Worm (Caenorhabditis elegans) whole organism, L1 larva: Measurements from ENCODE around the gene srw-144.

Experiments
- aha-1 ChIP-seq: fragments of 150-350 bp; optimal IDR thresholded peaks from 2 replicates; lab custom pipeline; 2014; ENCODE audit warnings: missing biosample characterization, missing genetic modification characterization
- blmp-1 ChIP-seq: fragments of 150-350 bp; optimal IDR thresholded peaks from 2 replicates; lab custom pipeline; 2014; ENCODE audit warnings: missing biosample characterization, missing genetic modification characterization
- ceh-8 ChIP-seq: fragments of 200-800 bp; sonication (Bioruptor generic); optimal IDR thresholded peaks from 2 replicates; lab custom pipeline; 2018; ENCODE audit warnings: mild to moderate bottlenecking, missing genetic modification characterization, moderate library complexity, missing compliant biosample characterization
- ceh-88 ChIP-seq: fragments of 200-800 bp; sonication (Bioruptor generic); IDR thresholded peaks from 2 replicates; pipeline ENCODE4 v1.3.6; 2022; ENCODE audit warnings: missing genetic modification characterization, missing compliant biosample characterization
- ceh-90 ChIP-seq: sonication (generic microtip); optimal IDR thresholded peaks from 2 replicates; lab custom pipeline; 2016; ENCODE audit warnings: missing genetic modification characterization, missing compliant biosample characterization
- dsc-1 ChIP-seq: sonication (generic microtip); optimal IDR thresholded peaks from 2 replicates; lab custom pipeline; 2016; ENCODE audit warnings: mild to moderate bottlenecking, missing genetic modification characterization, missing compliant biosample characterization
- elt-3 ChIP-seq, 6 experiments: fragments of 150-350 bp in 1 of 6; sonication (generic microtip); optimal IDR thresholded peaks; 2 replicates each; lab custom pipeline; 2017 to 2018; ENCODE audit warnings: missing biosample characterization in 6 of 6, missing genetic modification characterization in 6 of 6, inconsistent platforms in 1 of 6
- fkh-10 ChIP-seq: sonication (generic microtip); optimal IDR thresholded peaks from 2 replicates; lab custom pipeline; 2017; ENCODE audit warnings: missing biosample characterization, missing genetic modification reagents, missing genetic modification characterization
- fos-1 ChIP-seq: fragments of 150-350 bp; optimal IDR thresholded peaks from 2 replicates; lab custom pipeline; 2014; ENCODE audit warnings: missing biosample characterization, missing genetic modification characterization
- grh-1 ChIP-seq: fragments of 200-800 bp; sonication (Bioruptor generic); IDR thresholded peaks from 2 replicates; pipeline ENCODE4 v1.3.6; 2022; ENCODE audit warnings: missing genetic modification reagents, missing genetic modification characterization, missing compliant biosample characterization
- hlh-4 ChIP-seq: sonication (generic microtip); optimal IDR thresholded peaks from 2 replicates; lab custom pipeline; 2016; ENCODE audit warnings: mild to moderate bottlenecking, missing genetic modification characterization, missing compliant biosample characterization
- irx-1 ChIP-seq: sonication (generic microtip); optimal IDR thresholded peaks from 2 replicates; lab custom pipeline; 2016; ENCODE audit warnings: missing genetic modification characterization, missing compliant biosample characterization
- jun-1 ChIP-seq: fragments of 150-350 bp; optimal IDR thresholded peaks from 2 replicates; lab custom pipeline; 2014; ENCODE audit warnings: missing biosample characterization, missing genetic modification reagents, missing genetic modification characterization
- lin-14 ChIP-seq: fragments of 200-800 bp; sonication (Bioruptor generic); optimal IDR thresholded peaks from 2 replicates; lab custom pipeline; 2018; ENCODE audit warnings: mild to moderate bottlenecking, missing genetic modification characterization, moderate library complexity, missing compliant biosample characterization
- lin-15B ChIP-seq: fragments of 150-350 bp; sonication (generic microtip); optimal IDR thresholded peaks from 3 replicates; lab custom pipeline; 2014; ENCODE audit warnings: missing biosample characterization, missing genetic modification characterization
- lsy-2 ChIP-seq, 2 experiments: fragments of 150-350 bp; optimal IDR thresholded peaks; 2 replicates each; lab custom pipeline; 2014; ENCODE audit warnings: missing biosample characterization in 2 of 2, missing genetic modification characterization in 2 of 2
- mab-9 ChIP-seq: fragments of 200-800 bp; sonication (Bioruptor generic); IDR thresholded peaks from 2 replicates; pipeline ENCODE4 v1.3.6; 2022; ENCODE audit warnings: missing genetic modification reagents, missing genetic modification characterization, missing compliant biosample characterization
- nhr-11 ChIP-seq: fragments of 150-350 bp; optimal IDR thresholded peaks from 2 replicates; lab custom pipeline; 2014; ENCODE audit warnings: missing biosample characterization, missing genetic modification characterization
- nhr-20 ChIP-seq: sonication (generic microtip); optimal IDR thresholded peaks from 2 replicates; lab custom pipeline; 2016; ENCODE audit warnings: mild to moderate bottlenecking, missing genetic modification characterization, missing compliant biosample characterization
- nhr-47 ChIP-seq: sonication (generic microtip); optimal IDR thresholded peaks from 2 replicates; lab custom pipeline; 2016; ENCODE audit warnings: mild to moderate bottlenecking, missing genetic modification characterization, moderate library complexity, missing compliant biosample characterization
- nhr-84 ChIP-seq: sonication (generic microtip); optimal IDR thresholded peaks from 2 replicates; lab custom pipeline; 2017; ENCODE audit warnings: missing biosample characterization, missing genetic modification characterization
- nhr-85 ChIP-seq: sonication (generic microtip); peaks from one replicate; lab custom pipeline; 2016; ENCODE audit warnings: missing genetic modification characterization, inconsistent platforms, missing compliant biosample characterization
- rnt-1 ChIP-seq: sonication (generic microtip); optimal IDR thresholded peaks from 2 replicates; lab custom pipeline; 2016; ENCODE audit warnings: mild to moderate bottlenecking, missing genetic modification characterization, moderate library complexity, missing compliant biosample characterization
- snpc-4 ChIP-seq: fragments of 150-350 bp; optimal IDR thresholded peaks from 2 replicates; lab custom pipeline; 2014; ENCODE audit warnings: missing biosample characterization, missing genetic modification characterization
- snu-23 ChIP-seq: sonication (generic microtip); optimal IDR thresholded peaks from 2 replicates; lab custom pipeline; 2016; ENCODE audit warnings: missing genetic modification characterization, missing compliant biosample characterization
- tbx-2 ChIP-seq: sonication (generic microtip); optimal IDR thresholded peaks from 2 replicates; lab custom pipeline; 2016; ENCODE audit warnings: missing genetic modification characterization, missing compliant biosample characterization
- tlp-1 ChIP-seq: fragments of 150-350 bp; optimal IDR thresholded peaks from 2 replicates; lab custom pipeline; 2014; ENCODE audit warnings: missing biosample characterization, missing genetic modification characterization
- unc-30 ChIP-seq: sonication (generic microtip); optimal IDR thresholded peaks from 2 replicates; lab custom pipeline; 2017; ENCODE audit warnings: missing biosample characterization, missing genetic modification characterization
- unc-62 ChIP-seq: fragments of 150-350 bp; optimal IDR thresholded peaks from 2 replicates; lab custom pipeline; 2014; ENCODE audit warnings: missing biosample characterization, missing genetic modification reagents, missing genetic modification characterization
- xbp-1 ChIP-seq: sonication (generic microtip); optimal IDR thresholded peaks from 2 replicates; lab custom pipeline; 2016; ENCODE audit warnings: missing genetic modification characterization, missing compliant biosample characterization
- ztf-11 ChIP-seq, 2 experiments: sonication (generic microtip); optimal IDR thresholded peaks; 2 replicates each; lab custom pipeline; 2016 to 2017; ENCODE audit warnings: missing genetic modification characterization in 2 of 2, missing biosample characterization in 1 of 2, missing compliant biosample characterization in 1 of 2

The srw-144 gene

ce11 chrV:2920125-2920524 lies 40.7 kb downstream of the srw-144 start:
- TF ChIP-seq aha-1 (tag; lab: Kevin White, UChicago) (no peak), snpc-4 (peak; percentile 44)

- no peak for TF ChIP-seq elt-3 (tag; optimal IDR thresholded peaks at IDR 0.05; lab: Kevin White, UChicago)
- TF ChIP-seq dsc-1 = no peak
- TF ChIP-seq tbx-2 (tag; lab: Kevin White, UChicago) = no peak
- TF ChIP-seq lin-14 (GFP tag; lab: Kevin White, UChicago) = no peak
- TF ChIP-seq ceh-90 = no peak
- no peak for TF ChIP-seq snu-23 (GFP tag; lab: Kevin White, UChicago)
- TF ChIP-seq xbp-1 (tag; lab: Kevin White, UChicago) = no peak
- TF ChIP-seq rnt-1 (tag; lab: Kevin White, UChicago) = no peak
- TF ChIP-seq nhr-47 = no peak
- TF ChIP-seq nhr-84 (tag; lab: Kevin White, UChicago) = no peak
- no peak for TF ChIP-seq blmp-1 (tag; lab: Kevin White, UChicago)
- no peak for TF ChIP-seq mab-9 (GFP tag; lab: Robert Waterston, UW)
- TF ChIP-seq jun-1 = no peak
- no peak for TF ChIP-seq ceh-8 (GFP tag; lab: Kevin White, UChicago)
- no peak for TF ChIP-seq hlh-4 (tag; lab: Kevin White, UChicago)
- TF ChIP-seq fos-1 (tag; lab: Kevin White, UChicago) = no peak
- no peak for TF ChIP-seq aha-1 (tag; lab: Kevin White, UChicago)
- no peak for TF ChIP-seq irx-1 (tag; lab: Kevin White, UChicago)
Observed at ce11 chrV:2913948-2914347, 46.8 kb downstream of the srw-144 start, which contains the start of gene srh-146. TSS of gene srh-146 (plus strand) at chrV:2914248.

DNA sequence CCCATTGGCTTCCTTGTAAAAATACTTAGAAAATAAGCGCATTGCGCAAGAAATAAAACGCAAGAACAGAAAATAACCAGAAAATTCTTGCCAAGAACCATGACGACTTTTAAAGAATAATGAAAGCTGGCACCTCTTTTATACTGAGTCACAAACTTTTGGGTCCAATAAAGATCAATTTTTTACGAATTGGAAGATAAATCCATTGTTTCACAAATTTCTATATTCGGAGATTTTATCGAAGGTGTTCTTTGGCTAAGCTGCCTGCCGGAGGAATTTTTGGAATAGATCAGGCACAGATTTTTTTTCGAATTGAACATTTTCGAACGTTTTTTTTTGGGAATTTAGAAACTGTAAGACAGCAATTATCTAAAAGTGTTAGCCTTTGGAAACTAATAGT lies 47.9 kb downstream of the srw-144 start, which contains the start of gene C31B8.9:
Gene C31B8.9, minus strand, starts transcription at position 101 of the 400 bp plus-strand sequence.
- TF ChIP-seq unc-30 (tag; lab: Kevin White, UChicago) (no peak), fkh-10 (GFP tag; lab: Kevin White, UChicago) (no peak), tlp-1 (tag; lab: Kevin White, UChicago) (no peak), nhr-20 (tag; lab: Kevin White, UChicago) (no peak), lin-15B (tag; lab: Kevin White, UChicago) (no peak), ztf-11 (tag; optimal IDR thresholded peaks at IDR 0.05; lab: Kevin White, UChicago) (no peak), grh-1 (GFP tag; lab: Robert Waterston, UW) (no peak), nhr-11 (no peak)
- TF ChIP-seq, all 84 proteins: peak for 0

DNA sequence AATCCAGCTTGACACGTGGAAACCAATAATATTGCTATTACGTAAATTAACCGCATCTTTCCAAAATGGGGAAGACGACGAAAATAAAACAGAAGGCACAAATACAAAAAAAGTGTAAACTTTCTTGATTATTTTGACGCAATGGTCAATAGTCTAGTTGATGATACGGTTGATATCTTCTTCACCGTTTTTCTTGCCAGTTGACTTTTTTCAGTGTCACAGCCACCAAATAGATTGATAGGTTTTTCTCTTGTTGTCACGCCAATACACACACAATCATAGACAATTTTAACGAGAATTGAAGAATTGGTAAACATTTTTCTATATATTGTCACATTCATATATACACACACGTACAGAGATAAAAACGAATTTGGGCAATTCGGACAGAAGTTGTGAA lies 51.3 kb downstream of the srw-144 start, which contains the start of gene zmp-3:
Gene zmp-3, minus strand, starts transcription at position 101 of the 400 bp plus-strand sequence.
- TF ChIP-seq mab-9 (GFP tag; lab: Robert Waterston, UW) (no peak), lsy-2 (tag; optimal IDR thresholded peaks at IDR 0.05; lab: Kevin White, UChicago) (no peak), fos-1 (tag; lab: Kevin White, UChicago) (no peak), nhr-85 (peak; percentile 60), dsc-1 (no peak), unc-62 (GFP tag; lab: Kevin White, UChicago) (no peak), ztf-11 (tag; optimal IDR thresholded peaks at IDR 0.05; lab: Kevin White, UChicago) (no peak), elt-3 (tag; optimal IDR thresholded peaks at IDR 0.05; lab: Kevin White, UChicago) (peak in 1 of 6 experiments; percentile 42), ceh-88 (GFP tag; lab: Robert Waterston, UW) (no peak)
